Fruit fly (Drosophila melanogaster) whole organism, embryonic: ENCODE results near the gene CG13138.

Experiments
- Aef1 ChIP-seq: fragments of 200-800 bp; sonication (Bioruptor generic); IDR thresholded peaks from 3 replicates; pipeline ENCODE4 v1.3.6; 2022; ENCODE audit warnings: missing biosample characterization, missing genetic modification characterization
- Blimp-1 ChIP-seq: fragments of 200-800 bp; sonication (Bioruptor generic); optimal IDR thresholded peaks from 3 replicates; lab custom pipeline; 2018; ENCODE audit warnings: missing biosample characterization, missing genetic modification characterization, mild to moderate bottlenecking, moderate library complexity, missing genetic modification reagents
- CG10366 ChIP-seq: fragments of 200-800 bp; sonication (Bioruptor generic); IDR thresholded peaks from 2 replicates; pipeline ENCODE4 v1.3.6; 2022; ENCODE audit warnings: missing biosample characterization, missing genetic modification characterization
- CG10462 ChIP-seq: fragments of 200-800 bp; sonication (Bioruptor generic); optimal IDR thresholded peaks from 2 replicates; lab custom pipeline; 2016; ENCODE audit warnings: missing biosample characterization, missing genetic modification characterization
- CG12299 ChIP-seq: fragments of 200-800 bp; sonication (Bioruptor generic); optimal IDR thresholded peaks from 2 replicates; lab custom pipeline; 2018; ENCODE audit warnings: missing biosample characterization, mild to moderate bottlenecking, missing genetic modification characterization
- CG12391 ChIP-seq: fragments of 200-800 bp; sonication (Bioruptor generic); optimal IDR thresholded peaks from 3 replicates; lab custom pipeline; 2018; ENCODE audit warnings: missing biosample characterization, mild to moderate bottlenecking, missing genetic modification characterization, moderate library complexity
- CG12942 ChIP-seq: fragments of 200-800 bp; sonication (Bioruptor generic); optimal IDR thresholded peaks from 3 replicates; lab custom pipeline; 2016; ENCODE audit warnings: missing biosample characterization, missing genetic modification characterization
- CG30403 ChIP-seq: fragments of 200-800 bp; sonication (Bioruptor generic); optimal IDR thresholded peaks from 3 replicates; lab custom pipeline; 2016; ENCODE audit warnings: missing biosample characterization, missing genetic modification characterization
- CG32532 ChIP-seq: fragments of 200-800 bp; sonication (Bioruptor generic); IDR thresholded peaks from 2 replicates; pipeline ENCODE4 v1.3.6; 2022; ENCODE audit warnings: missing biosample characterization, missing genetic modification characterization
- CG3847 ChIP-seq: fragments of 200-800 bp; sonication (Bioruptor generic); IDR thresholded peaks from 2 replicates; pipeline ENCODE4 v1.3.6; 2022; ENCODE audit warnings: missing biosample characterization, missing genetic modification characterization
- CG4404 ChIP-seq: fragments of 200-800 bp; sonication (Bioruptor generic); IDR thresholded peaks from 2 replicates; pipeline ENCODE4 v1.3.6; 2022; ENCODE audit warnings: missing biosample characterization, missing genetic modification characterization
- CG4820 ChIP-seq: fragments of 200-800 bp; sonication (Bioruptor generic); optimal IDR thresholded peaks from 3 replicates; lab custom pipeline; 2016; ENCODE audit warnings: missing biosample characterization, missing genetic modification characterization
- CG5953 ChIP-seq: fragments of 200-800 bp; sonication (Bioruptor generic); IDR thresholded peaks from 2 replicates; pipeline ENCODE4 v1.3.6; 2022; ENCODE audit warnings: missing biosample characterization, missing genetic modification characterization
- CG7963 ChIP-seq: fragments of 200-800 bp; sonication (Bioruptor generic); IDR thresholded peaks from 3 replicates; pipeline ENCODE4 v1.3.6; 2022; ENCODE audit warnings: missing biosample characterization, missing genetic modification characterization; ENCODE audit not compliant: partially characterized antibody
- CG8388 ChIP-seq: fragments of 200-800 bp; sonication (Bioruptor generic); optimal IDR thresholded peaks from 2 replicates; lab custom pipeline; 2019; ENCODE audit warnings: missing biosample characterization, mild to moderate bottlenecking, missing genetic modification characterization, moderate library complexity
- CG8478 ChIP-seq: fragments of >200 bp; optimal IDR thresholded peaks from 2 replicates; lab custom pipeline; 2018
- E2f2 ChIP-seq: fragments of 200-800 bp; sonication (Bioruptor generic); IDR thresholded peaks from 2 replicates; pipeline ENCODE4 v1.3.6; 2022; ENCODE audit warnings: missing biosample characterization, missing genetic modification characterization
- HLHmδ ChIP-seq: fragments of 200-800 bp; sonication (Bioruptor generic); optimal IDR thresholded peaks from 2 replicates; lab custom pipeline; 2018; ENCODE audit warnings: missing biosample characterization, mild to moderate bottlenecking, missing genetic modification characterization, moderate library complexity
- Lim3 ChIP-seq: fragments of 200-800 bp; sonication (Bioruptor generic); IDR thresholded peaks from 2 replicates; pipeline ENCODE4 v1.3.6; 2022; ENCODE audit warnings: missing biosample characterization, missing genetic modification characterization
- Nf-YB ChIP-seq: fragments of 200-800 bp; sonication (Bioruptor generic); optimal IDR thresholded peaks from 3 replicates; lab custom pipeline; 2019; ENCODE audit warnings: missing biosample characterization, mild to moderate bottlenecking, missing genetic modification characterization, moderate library complexity
- Oli ChIP-seq: fragments of 200-800 bp; sonication (Bioruptor generic); optimal IDR thresholded peaks from 2 replicates; lab custom pipeline; 2018; ENCODE audit warnings: missing biosample characterization, mild to moderate bottlenecking, missing genetic modification characterization, moderate library complexity
- PHDP ChIP-seq: fragments of 200-800 bp; sonication (Bioruptor generic); optimal IDR thresholded peaks from 3 replicates; lab custom pipeline; 2018; ENCODE audit warnings: missing biosample characterization, mild to moderate bottlenecking, missing genetic modification characterization, moderate library complexity
- Poxn ChIP-seq: fragments of 200-800 bp; sonication (Bioruptor generic); IDR thresholded peaks from 2 replicates; pipeline ENCODE4 v1.3.6; 2022; ENCODE audit warnings: missing biosample characterization, missing genetic modification characterization
- ac ChIP-seq: fragments of 200-800 bp; sonication (Bioruptor generic); optimal IDR thresholded peaks from 3 replicates; lab custom pipeline; 2017; ENCODE audit warnings: missing biosample characterization, mild to moderate bottlenecking, missing genetic modification characterization
- cas ChIP-seq: fragments of 200-800 bp; sonication (Bioruptor generic); IDR thresholded peaks from 2 replicates; pipeline ENCODE4 v1.3.6; 2022; ENCODE audit warnings: missing biosample characterization, missing genetic modification characterization
- caup ChIP-seq: fragments of 200-800 bp; sonication (Bioruptor generic); optimal IDR thresholded peaks from 3 replicates; lab custom pipeline; 2017; ENCODE audit warnings: missing biosample characterization, mild to moderate bottlenecking, missing genetic modification characterization, moderate library complexity; ENCODE audit not compliant: severe bottlenecking
- ci ChIP-seq: fragments of 200-800 bp; sonication (Bioruptor generic); IDR thresholded peaks from 3 replicates; pipeline ENCODE4 v1.3.6; 2022; ENCODE audit warnings: missing biosample characterization, missing genetic modification characterization
- dpn ChIP-seq, 2 experiments: fragments of 200-800 bp; sonication (Bioruptor generic); optimal IDR thresholded peaks; 3 replicates each; lab custom pipeline; 2016; ENCODE audit warnings: missing biosample characterization in 2 of 2, missing genetic modification characterization in 2 of 2
- ems ChIP-seq: fragments of 200-800 bp; sonication (Bioruptor generic); optimal IDR thresholded peaks from 3 replicates; lab custom pipeline; 2016; ENCODE audit warnings: missing biosample characterization, missing genetic modification characterization
- esg ChIP-seq: fragments of 200-800 bp; sonication (Bioruptor generic); conservative IDR thresholded peaks from 2 replicates; pipeline ENCODE4 v1.3.6; 2022; ENCODE audit warnings: missing biosample characterization, missing genetic modification characterization
- exex ChIP-seq: fragments of 200-800 bp; sonication (Bioruptor generic); optimal IDR thresholded peaks from 4 replicates; lab custom pipeline; 2018; ENCODE audit warnings: missing biosample characterization, mild to moderate bottlenecking, missing genetic modification characterization, moderate library complexity
- fd64A ChIP-seq: fragments of 200-800 bp; sonication (Bioruptor generic); optimal IDR thresholded peaks from 3 replicates; lab custom pipeline; 2018; ENCODE audit warnings: missing biosample characterization, mild to moderate bottlenecking, missing genetic modification characterization
- fru ChIP-seq: fragments of >200 bp; optimal IDR thresholded peaks from 2 replicates; lab custom pipeline; 2017
- gsb-n ChIP-seq: fragments of 200-800 bp; sonication (Bioruptor generic); optimal IDR thresholded peaks from 3 replicates; lab custom pipeline; 2018; ENCODE audit warnings: missing biosample characterization, mild to moderate bottlenecking, missing genetic modification characterization
- ham ChIP-seq: fragments of 200-800 bp; sonication (Bioruptor generic); IDR thresholded peaks from 2 replicates; pipeline ENCODE4 v1.3.6; 2022; ENCODE audit warnings: missing biosample characterization, missing genetic modification characterization
- jing ChIP-seq: fragments of 200-800 bp; sonication (Bioruptor generic); optimal IDR thresholded peaks from 2 replicates; lab custom pipeline; 2018; ENCODE audit warnings: missing biosample characterization, mild to moderate bottlenecking, missing genetic modification characterization
- lab ChIP-seq: fragments of 200-800 bp; sonication (Bioruptor generic); optimal IDR thresholded peaks from 3 replicates; lab custom pipeline; 2017; ENCODE audit warnings: missing biosample characterization, missing genetic modification characterization, mild to moderate bottlenecking, moderate library complexity, missing genetic modification reagents
- lov ChIP-seq, 2 experiments: fragments of 200-800 bp in 1 of 2; fragments of >200 bp in 1 of 2; sonication (Bioruptor generic) in 1 of 2; IDR thresholded peaks in 1 of 2; optimal IDR thresholded peaks in 1 of 2; 2 replicates in 1 of 2; 3 replicates in 1 of 2; pipeline versions ENCODE4 v1.3.6 to Lab custom; 2017 to 2022; ENCODE audit warnings: missing biosample characterization in 1 of 2, missing genetic modification characterization in 1 of 2
- nerfin-1 ChIP-seq: fragments of 200-800 bp; sonication (Bioruptor generic); optimal IDR thresholded peaks from 3 replicates; lab custom pipeline; 2019; ENCODE audit warnings: missing biosample characterization, mild to moderate bottlenecking, missing genetic modification characterization, moderate library complexity
- pan ChIP-seq, 4 experiments: fragments of >200 bp in 3 of 4; fragments of 200-800 bp in 1 of 4; sonication (Bioruptor generic) in 1 of 4; optimal IDR thresholded peaks in 3 of 4; IDR thresholded peaks in 1 of 4; 2 replicates each; pipeline versions ENCODE4 v1.3.6 to Lab custom; 2017 to 2022; ENCODE audit warnings: missing biosample characterization in 2 of 4, missing genetic modification characterization in 2 of 4, mixed read lengths in 1 of 4
- pros ChIP-seq: fragments of 200-800 bp; sonication (Bioruptor generic); optimal IDR thresholded peaks from 3 replicates; lab custom pipeline; 2019; ENCODE audit warnings: missing biosample characterization, mild to moderate bottlenecking, missing genetic modification characterization, moderate library complexity
- stwl ChIP-seq: fragments of 200-800 bp; sonication (Bioruptor generic); optimal IDR thresholded peaks from 3 replicates; lab custom pipeline; 2018; ENCODE audit warnings: missing biosample characterization, mild to moderate bottlenecking, missing genetic modification characterization, moderate library complexity
- tgo ChIP-seq: fragments of 200-800 bp; sonication (Bioruptor generic); IDR thresholded peaks from 3 replicates; pipeline ENCODE4 v1.3.6; 2022; ENCODE audit warnings: missing biosample characterization, missing genetic modification characterization
- tll ChIP-seq, 2 experiments: fragments of 200-800 bp in 1 of 2; fragments of >200 bp in 1 of 2; sonication (Bioruptor generic) in 1 of 2; optimal IDR thresholded peaks; 2 replicates each; lab custom pipeline; 2017 to 2019; ENCODE audit warnings: missing biosample characterization in 2 of 2, missing genetic modification characterization in 2 of 2, mild to moderate bottlenecking in 1 of 2, moderate library complexity in 1 of 2
- twi ChIP-seq: fragments of 200-800 bp; optimal IDR thresholded peaks from 2 replicates; lab custom pipeline; 2019; ENCODE audit warnings: missing biosample characterization, mild to moderate bottlenecking, missing genetic modification characterization, moderate library complexity
- vvl ChIP-seq: fragments of 200-800 bp; sonication (Bioruptor generic); IDR thresholded peaks from 2 replicates; pipeline ENCODE4 v1.3.6; 2022; ENCODE audit warnings: missing biosample characterization, missing genetic modification characterization
- zen ChIP-seq: fragments of 200-800 bp; sonication (Bioruptor generic); optimal IDR thresholded peaks from 3 replicates; lab custom pipeline; 2018; ENCODE audit warnings: missing biosample characterization, mild to moderate bottlenecking, missing genetic modification characterization, moderate library complexity
- zf30C ChIP-seq: fragments of 200-800 bp; sonication (Bioruptor generic); optimal IDR thresholded peaks from 3 replicates; lab custom pipeline; 2018; ENCODE audit warnings: missing biosample characterization, mild to moderate bottlenecking, missing genetic modification characterization

The CG13138 gene

dm6 chr2L:10333091-10333991 lies 31.5 kb upstream of the CG13138 start, which contains the start of gene GATAd (continued):
- TF ChIP-seq caup = no peak
- no peak for TF ChIP-seq tll (GFP tag; optimal IDR thresholded peaks at IDR 0.05; lab: Kevin White, UChicago)
- TF ChIP-seq tgo (GFP tag; lab: Robert Waterston, UW) = no peak
- TF ChIP-seq stwl (tag; lab: Kevin White, UChicago) = peak; percentile 34
- TF ChIP-seq ems (GFP tag; lab: Kevin White, UChicago) = no peak
- TF ChIP-seq ham (GFP tag; lab: Robert Waterston, UW) = no peak
- TF ChIP-seq esg (GFP tag; lab: Robert Waterston, UW) = no peak
- TF ChIP-seq exex = peak; percentile 18
- TF ChIP-seq Blimp-1 = no peak
- no peak for TF ChIP-seq pan (optimal IDR thresholded peaks at IDR 0.05; lab: Kevin White, UChicago)
- TF ChIP-seq pan (GFP tag; optimal IDR thresholded peaks at IDR 0.05 in 1 of 2, IDR thresholded peaks at IDR 0.05 in 1 of 2) = no peak
- TF ChIP-seq CG30403 = peak; percentile 27
- TF ChIP-seq CG7963 (GFP tag; lab: Robert Waterston, UW) = 0 out of 3 replicates have a peak, but pooled peaks have one; percentile 13
- TF ChIP-seq CG10462 = no peak
- peak; percentile 19 for TF ChIP-seq PHDP (tag; lab: Kevin White, UChicago)
- peak; percentile 29 for TF ChIP-seq CG12391
- TF ChIP-seq lov (optimal IDR thresholded peaks at IDR 0.05; lab: Kevin White, UChicago) = no peak
- no peak for TF ChIP-seq lov (GFP tag; IDR thresholded peaks at IDR 0.05; lab: Robert Waterston, UW)
- TF ChIP-seq CG12299 (tag; lab: Kevin White, UChicago) = peak; percentile 28
- no peak for TF ChIP-seq Oli (tag; lab: Kevin White, UChicago)
- TF ChIP-seq CG32532 = no peak
- no peak for TF ChIP-seq fru (lab: Kevin White, UChicago)
- TF ChIP-seq twi (tag; lab: Kevin White, UChicago) = no peak
- TF ChIP-seq Lim3 (GFP tag; lab: Robert Waterston, UW) = no peak
- no peak for TF ChIP-seq HLHmδ (GFP tag; lab: Kevin White, UChicago)
- no peak for TF ChIP-seq cas (GFP tag; lab: Robert Waterston, UW)
- TF ChIP-seq ci (GFP tag; lab: Robert Waterston, UW) = no peak
- no peak for TF ChIP-seq CG4820 (GFP tag; lab: Kevin White, UChicago)
- TF ChIP-seq nerfin-1 = no peak
- no peak for TF ChIP-seq Nf-YB
- no peak for TF ChIP-seq pros
- peak in 1 of 2 experiments; percentile 23 for TF ChIP-seq dpn (GFP tag; optimal IDR thresholded peaks at IDR 0.05; lab: Kevin White, UChicago)
- TF ChIP-seq CG8388 (GFP tag; lab: Kevin White, UChicago) = no peak
- TF ChIP-seq fd64A (GFP tag; lab: Kevin White, UChicago) = no peak
- TF ChIP-seq vvl (GFP tag; lab: Robert Waterston, UW) = peak; percentile 69; the same call in 1 of the 2 replicates
- no peak for TF ChIP-seq CG4404 (GFP tag; lab: Robert Waterston, UW)
- no peak for TF ChIP-seq Poxn (GFP tag; lab: Robert Waterston, UW)
- no peak for TF ChIP-seq zf30C (GFP tag; lab: Kevin White, UChicago)
- TF ChIP-seq ac = no peak
- TF ChIP-seq CG12942 (GFP tag; lab: Kevin White, UChicago) = no peak
- no peak for TF ChIP-seq CG3847
- TF ChIP-seq gsb-n (tag; lab: Kevin White, UChicago) = no peak
- no peak for TF ChIP-seq CG5953 (GFP tag; lab: Robert Waterston, UW)
- TF ChIP-seq lab (GFP tag; lab: Kevin White, UChicago) = no peak
- no peak for TF ChIP-seq jing
- no peak for TF ChIP-seq CG10366
- peak; percentile 23 for TF ChIP-seq zen (tag; lab: Kevin White, UChicago)
- TF ChIP-seq Aef1 (GFP tag; lab: Robert Waterston, UW) = no peak
- no peak; the same call in 1 of the 2 replicates for TF ChIP-seq E2f2 (GFP tag; lab: Robert Waterston, UW)
- no peak for TF ChIP-seq CG8478 (lab: Kevin White, UChicago)
